Fruit fly (Drosophila melanogaster) whole organism, embryonic: ENCODE results near the gene CG31778.

Experiments
- Atf6 ChIP-seq: fragments of 200-800 bp; sonication (Bioruptor generic); IDR thresholded peaks from 2 replicates; pipeline ENCODE4 v1.3.6; 2022; ENCODE audit warnings: missing biosample characterization, missing genetic modification characterization
- CG10565 ChIP-seq: fragments of 200-800 bp; sonication (Bioruptor generic); optimal IDR thresholded peaks from 3 replicates; lab custom pipeline; 2016; ENCODE audit warnings: missing biosample characterization, mild to moderate bottlenecking, missing genetic modification characterization
- CG10654 ChIP-seq: fragments of 200-800 bp; sonication (Bioruptor generic); optimal IDR thresholded peaks from 2 replicates; lab custom pipeline; 2016; ENCODE audit warnings: missing biosample characterization, missing genetic modification characterization
- CG11085 ChIP-seq: fragments of 200-800 bp; sonication (Bioruptor generic); IDR thresholded peaks from 2 replicates; pipeline ENCODE4 v1.3.6; 2022; ENCODE audit warnings: missing biosample characterization, missing genetic modification characterization
- CG12071 ChIP-seq: fragments of 200-800 bp; sonication (Bioruptor generic); optimal IDR thresholded peaks from 3 replicates; lab custom pipeline; 2018; ENCODE audit warnings: missing biosample characterization, mild to moderate bottlenecking, missing genetic modification characterization
- CG12219 ChIP-seq: fragments of 200-800 bp; sonication (Bioruptor generic); optimal IDR thresholded peaks from 3 replicates; lab custom pipeline; 2018; ENCODE audit warnings: missing biosample characterization, mild to moderate bottlenecking, missing genetic modification characterization
- CG12769 ChIP-seq: fragments of 200-800 bp; sonication (Bioruptor generic); optimal IDR thresholded peaks from 2 replicates; lab custom pipeline; 2019; ENCODE audit warnings: missing biosample characterization, mild to moderate bottlenecking, missing genetic modification characterization, moderate library complexity
- CG13624 ChIP-seq: fragments of 200-800 bp; sonication (Bioruptor generic); optimal IDR thresholded peaks from 2 replicates; lab custom pipeline; 2016; ENCODE audit warnings: missing biosample characterization, missing genetic modification characterization
- CG15601 ChIP-seq: fragments of 200-800 bp; sonication (Bioruptor generic); optimal IDR thresholded peaks from 3 replicates; lab custom pipeline; 2019; ENCODE audit warnings: missing biosample characterization, mild to moderate bottlenecking, missing genetic modification characterization, moderate library complexity
- CG1603 ChIP-seq: fragments of 200-800 bp; sonication (Bioruptor generic); optimal IDR thresholded peaks from 2 replicates; lab custom pipeline; 2019; ENCODE audit warnings: missing biosample characterization, mild to moderate bottlenecking, missing genetic modification characterization, moderate library complexity
- CG18599 ChIP-seq: fragments of 200-800 bp; sonication (Bioruptor generic); optimal IDR thresholded peaks from 3 replicates; lab custom pipeline; 2017; ENCODE audit warnings: missing biosample characterization, missing genetic modification characterization, mild to moderate bottlenecking, moderate library complexity, missing genetic modification reagents
- CG32767 ChIP-seq: fragments of 200-800 bp; sonication (Bioruptor generic); IDR thresholded peaks from 2 replicates; pipeline ENCODE4 v1.3.6; 2022; ENCODE audit warnings: missing biosample characterization, missing genetic modification characterization
- CG33213 ChIP-seq: fragments of 200-800 bp; sonication (Bioruptor generic); optimal IDR thresholded peaks from 3 replicates; lab custom pipeline; 2016; ENCODE audit warnings: missing biosample characterization, missing genetic modification characterization
- CG7372 ChIP-seq: fragments of 200-800 bp; sonication (Bioruptor generic); IDR thresholded peaks from 2 replicates; pipeline ENCODE4 v1.3.6; 2022; ENCODE audit warnings: missing biosample characterization, missing genetic modification characterization
- CG7987 ChIP-seq: fragments of 200-800 bp; sonication (Bioruptor generic); optimal IDR thresholded peaks from 2 replicates; lab custom pipeline; 2018; ENCODE audit warnings: missing biosample characterization, mild to moderate bottlenecking, missing genetic modification characterization, moderate library complexity
- CG8290 ChIP-seq, 3 experiments: fragments of 200-800 bp; sonication (Bioruptor generic); optimal IDR thresholded peaks; 2 replicates each; lab custom pipeline; 2016 to 2019; ENCODE audit warnings: missing biosample characterization in 3 of 3, missing genetic modification characterization in 3 of 3, mild to moderate bottlenecking in 2 of 3, moderate library complexity in 1 of 3
- CTCF ChIP-seq: fragments of 200-800 bp; sonication (Bioruptor generic); optimal IDR thresholded peaks from 2 replicates; lab custom pipeline; 2017; ENCODE audit warnings: missing biosample characterization, mild to moderate bottlenecking, missing genetic modification characterization, moderate library complexity
- CoRest ChIP-seq: fragments of 200-800 bp; sonication (Bioruptor generic); optimal IDR thresholded peaks from 3 replicates; lab custom pipeline; 2018; ENCODE audit warnings: missing biosample characterization, mild to moderate bottlenecking, missing genetic modification characterization, moderate library complexity
- CrebB ChIP-seq: fragments of 200-800 bp; sonication (Bioruptor generic); optimal IDR thresholded peaks from 3 replicates; lab custom pipeline; 2018; ENCODE audit warnings: missing biosample characterization, mild to moderate bottlenecking, missing genetic modification characterization
- Dad ChIP-seq: fragments of 200-800 bp; sonication (Bioruptor generic); optimal IDR thresholded peaks from 3 replicates; lab custom pipeline; 2016; ENCODE audit warnings: missing biosample characterization, missing genetic modification characterization
- E2f2 ChIP-seq: fragments of 200-800 bp; sonication (Bioruptor generic); IDR thresholded peaks from 2 replicates; pipeline ENCODE4 v1.3.6; 2022; ENCODE audit warnings: missing biosample characterization, missing genetic modification characterization
- Fer2 ChIP-seq: fragments of 200-800 bp; sonication (Bioruptor generic); optimal IDR thresholded peaks from 2 replicates; lab custom pipeline; 2018; ENCODE audit warnings: missing biosample characterization, mild to moderate bottlenecking, missing genetic modification characterization, moderate library complexity
- Fer3 ChIP-seq: fragments of 200-800 bp; sonication (Bioruptor generic); optimal IDR thresholded peaks from 2 replicates; lab custom pipeline; 2018; ENCODE audit warnings: missing biosample characterization, mild to moderate bottlenecking, missing genetic modification characterization, moderate library complexity
- H2.0 ChIP-seq: fragments of 200-800 bp; sonication (Bioruptor generic); IDR thresholded peaks from 2 replicates; pipeline ENCODE4 v1.3.6; 2022; ENCODE audit warnings: missing biosample characterization, missing genetic modification characterization
- HHEX ChIP-seq: fragments of 200-800 bp; sonication (Bioruptor generic); optimal IDR thresholded peaks from 3 replicates; lab custom pipeline; 2017; ENCODE audit warnings: missing biosample characterization, mild to moderate bottlenecking, missing genetic modification characterization, missing genetic modification reagents
- Hand ChIP-seq: fragments of 200-800 bp; sonication (Bioruptor generic); optimal IDR thresholded peaks from 2 replicates; lab custom pipeline; 2017; ENCODE audit warnings: mild to moderate bottlenecking, missing biosample characterization, missing genetic modification reagents, missing genetic modification characterization
- Hsf ChIP-seq: fragments of 200-800 bp; sonication (Bioruptor generic); optimal IDR thresholded peaks from 3 replicates; lab custom pipeline; 2016; ENCODE audit warnings: missing biosample characterization, missing genetic modification characterization
- Med ChIP-seq: fragments of 200-800 bp; sonication (Bioruptor generic); peaks from one replicate; lab custom pipeline; 2016; ENCODE audit warnings: missing biosample characterization, missing genetic modification characterization, mild to moderate bottlenecking, inconsistent platforms, moderate library complexity
- Meics ChIP-seq: fragments of 200-800 bp; sonication (Bioruptor generic); optimal IDR thresholded peaks from 2 replicates; lab custom pipeline; 2017; ENCODE audit warnings: missing biosample characterization, mild to moderate bottlenecking, missing genetic modification characterization
- Oli ChIP-seq: fragments of 200-800 bp; sonication (Bioruptor generic); optimal IDR thresholded peaks from 2 replicates; lab custom pipeline; 2018; ENCODE audit warnings: missing biosample characterization, mild to moderate bottlenecking, missing genetic modification characterization, moderate library complexity
- PHDP ChIP-seq: fragments of 200-800 bp; sonication (Bioruptor generic); optimal IDR thresholded peaks from 3 replicates; lab custom pipeline; 2018; ENCODE audit warnings: missing biosample characterization, mild to moderate bottlenecking, missing genetic modification characterization, moderate library complexity
- Ptx1 ChIP-seq: fragments of 200-800 bp; sonication (Bioruptor generic); IDR thresholded peaks from 2 replicates; pipeline ENCODE4 v1.3.6; 2022; ENCODE audit warnings: missing biosample characterization, missing genetic modification characterization
- Ssrp ChIP-seq: fragments of 200-800 bp; sonication (Bioruptor generic); optimal IDR thresholded peaks from 2 replicates; lab custom pipeline; 2018; ENCODE audit warnings: missing biosample characterization, mild to moderate bottlenecking, missing genetic modification characterization, moderate library complexity
- Xrp1 ChIP-seq: fragments of 200-800 bp; sonication (Bioruptor generic); IDR thresholded peaks from 2 replicates; pipeline ENCODE4 v1.3.6; 2022; ENCODE audit warnings: missing biosample characterization, missing genetic modification characterization
- bcd ChIP-seq: fragments of 200-800 bp; sonication (Bioruptor generic); optimal IDR thresholded peaks from 2 replicates; lab custom pipeline; 2017; ENCODE audit warnings: missing biosample characterization, mild to moderate bottlenecking, missing genetic modification characterization
- chif ChIP-seq, 2 experiments: fragments of 200-800 bp; sonication (Bioruptor generic); optimal IDR thresholded peaks; 3 replicates each; lab custom pipeline; 2016; ENCODE audit warnings: missing biosample characterization in 2 of 2, missing genetic modification characterization in 2 of 2
- crp ChIP-seq, 2 experiments: fragments of 200-800 bp; sonication (Bioruptor generic); optimal IDR thresholded peaks; 2 replicates in 1 of 2; 3 replicates in 1 of 2; lab custom pipeline; 2017; ENCODE audit warnings: missing biosample characterization in 2 of 2, missing genetic modification characterization in 2 of 2, mild to moderate bottlenecking in 1 of 2, moderate library complexity in 1 of 2
- da ChIP-seq: fragments of 200-800 bp; sonication (Bioruptor generic); optimal IDR thresholded peaks from 2 replicates; lab custom pipeline; 2016; ENCODE audit warnings: missing biosample characterization, missing genetic modification characterization
- dysf ChIP-seq: fragments of 200-800 bp; sonication (Bioruptor generic); IDR thresholded peaks from 3 replicates; pipeline ENCODE4 v1.3.6; 2022; ENCODE audit warnings: missing biosample characterization, missing genetic modification characterization
- fd96Cb ChIP-seq: fragments of 200-800 bp; sonication (Bioruptor generic); optimal IDR thresholded peaks from 2 replicates; lab custom pipeline; 2018; ENCODE audit warnings: missing biosample characterization, mild to moderate bottlenecking, missing genetic modification characterization, moderate library complexity
- lilli ChIP-seq: fragments of 200-800 bp; sonication (Bioruptor generic); optimal IDR thresholded peaks from 3 replicates; lab custom pipeline; 2016; ENCODE audit warnings: missing biosample characterization, missing genetic modification characterization
- mam ChIP-seq: fragments of 200-800 bp; sonication (Bioruptor generic); optimal IDR thresholded peaks from 3 replicates; lab custom pipeline; 2016; ENCODE audit warnings: missing biosample characterization, missing genetic modification characterization
- org-1 ChIP-seq: fragments of 200-800 bp; sonication (Bioruptor generic); optimal IDR thresholded peaks from 2 replicates; lab custom pipeline; 2017; ENCODE audit warnings: missing biosample characterization, missing genetic modification characterization
- slou ChIP-seq: fragments of 200-800 bp; sonication (Bioruptor generic); optimal IDR thresholded peaks from 3 replicates; lab custom pipeline; 2016; ENCODE audit warnings: missing biosample characterization, missing genetic modification characterization
- so ChIP-seq: fragments of 200-800 bp; sonication (Bioruptor generic); IDR thresholded peaks from 3 replicates; pipeline ENCODE4 v1.3.6; 2022; ENCODE audit warnings: missing biosample characterization, missing genetic modification characterization
- stwl ChIP-seq: fragments of 200-800 bp; sonication (Bioruptor generic); optimal IDR thresholded peaks from 3 replicates; lab custom pipeline; 2018; ENCODE audit warnings: missing biosample characterization, mild to moderate bottlenecking, missing genetic modification characterization, moderate library complexity
- sug ChIP-seq: fragments of 200-800 bp; optimal IDR thresholded peaks from 2 replicates; lab custom pipeline; 2019; ENCODE audit warnings: missing biosample characterization, mild to moderate bottlenecking, missing genetic modification characterization, moderate library complexity
- usp ChIP-seq: fragments of >200 bp; optimal IDR thresholded peaks from 2 replicates; lab custom pipeline; 2017; ENCODE audit warnings: missing biosample characterization, missing genetic modification characterization
- zen ChIP-seq: fragments of 200-800 bp; sonication (Bioruptor generic); optimal IDR thresholded peaks from 3 replicates; lab custom pipeline; 2018; ENCODE audit warnings: missing biosample characterization, mild to moderate bottlenecking, missing genetic modification characterization, moderate library complexity
- zf30C ChIP-seq: fragments of 200-800 bp; sonication (Bioruptor generic); optimal IDR thresholded peaks from 3 replicates; lab custom pipeline; 2018; ENCODE audit warnings: missing biosample characterization, mild to moderate bottlenecking, missing genetic modification characterization

Gene CG31778

dm6 chr2L:3719414-3719959, 14.2 kb upstream of the CG31778 start (continued):
- TF ChIP-seq Meics (GFP tag; lab: Kevin White, UChicago): peak; percentile 53
- TF ChIP-seq CG11085 (GFP tag; lab: Robert Waterston, UW): no peak
- no peak for TF ChIP-seq stwl (tag; lab: Kevin White, UChicago)
- peak; percentile 86 for TF ChIP-seq Med (GFP tag; lab: Kevin White, UChicago)
- TF ChIP-seq da (GFP tag; lab: Kevin White, UChicago): no peak
- TF ChIP-seq Hsf (GFP tag; lab: Kevin White, UChicago): peak; percentile 3
- 0 out of 3 replicates have a peak, but pooled peaks have one; percentile 33 for TF ChIP-seq so (GFP tag; lab: Robert Waterston, UW)
- TF ChIP-seq usp: no peak
- no peak for TF ChIP-seq CG1603 (tag; lab: Kevin White, UChicago)
- no peak for TF ChIP-seq CrebB
- peak; percentile 70 for TF ChIP-seq Atf6
- TF ChIP-seq CG15601 (tag; lab: Kevin White, UChicago): no peak
- peak; percentile 36 for TF ChIP-seq PHDP (tag; lab: Kevin White, UChicago)
- no peak for TF ChIP-seq Dad (GFP tag; lab: Kevin White, UChicago)
- TF ChIP-seq chif (GFP tag; optimal IDR thresholded peaks at IDR 0.05; lab: Kevin White, UChicago): no peak
- TF ChIP-seq CG12769 (tag; lab: Kevin White, UChicago): peak; percentile 48
- TF ChIP-seq CG7987 (GFP tag; lab: Kevin White, UChicago): no peak
- no peak for TF ChIP-seq crp (GFP tag; optimal IDR thresholded peaks at IDR 0.05; lab: Kevin White, UChicago)
- no peak for TF ChIP-seq CG10565 (GFP tag; lab: Kevin White, UChicago)
- no peak for TF ChIP-seq CG7372 (GFP tag; lab: Robert Waterston, UW)
- TF ChIP-seq CG32767 (GFP tag; lab: Robert Waterston, UW): no peak
- TF ChIP-seq CG8290 (GFP tag; optimal IDR thresholded peaks at IDR 0.05; lab: Kevin White, UChicago): no peak
- TF ChIP-seq CG8290 (tag; optimal IDR thresholded peaks at IDR 0.05; lab: Kevin White, UChicago): no peak
- TF ChIP-seq Xrp1 (GFP tag; lab: Robert Waterston, UW): 0 out of 2 replicates have a peak, but pooled peaks have one; percentile 21
- TF ChIP-seq mam (GFP tag; lab: Kevin White, UChicago): peak; percentile 6
- TF ChIP-seq lilli (GFP tag; lab: Kevin White, UChicago): peak; percentile 23
- peak; percentile 1 for TF ChIP-seq bcd (GFP tag; lab: Kevin White, UChicago)
- TF ChIP-seq zen (tag; lab: Kevin White, UChicago): no peak
- TF ChIP-seq slou (GFP tag; lab: Kevin White, UChicago): no peak
- TF ChIP-seq CG33213 (GFP tag; lab: Kevin White, UChicago): no peak
- peak; percentile 0 for TF ChIP-seq org-1 (GFP tag; lab: Kevin White, UChicago)
- TF ChIP-seq CG12219 (GFP tag; lab: Kevin White, UChicago): peak; percentile 21
- TF ChIP-seq CG12071 (GFP tag; lab: Kevin White, UChicago): peak; percentile 23
- TF ChIP-seq H2.0 (GFP tag; lab: Robert Waterston, UW): 0 out of 2 replicates have a peak, but pooled peaks have one; percentile 16
- peak; percentile 37; the same call in 1 of the 2 replicates for TF ChIP-seq Ptx1
- peak; percentile 30 for TF ChIP-seq sug (tag; lab: Kevin White, UChicago)
- TF ChIP-seq CTCF: peak; percentile 35
- TF ChIP-seq CG13624 (GFP tag; lab: Kevin White, UChicago): no peak
- peak; percentile 30 for TF ChIP-seq HHEX (GFP tag; lab: Kevin White, UChicago)
- TF ChIP-seq CG10654 (GFP tag; lab: Kevin White, UChicago): peak; percentile 8
- TF ChIP-seq zf30C (GFP tag; lab: Kevin White, UChicago): no peak
- peak; percentile 27 for TF ChIP-seq Fer3
- TF ChIP-seq CoRest (tag; lab: Kevin White, UChicago): peak; percentile 41
- peak; percentile 22; the same call in 1 of the 3 replicates for TF ChIP-seq dysf (GFP tag; lab: Robert Waterston, UW)
- TF ChIP-seq Hand (GFP tag; lab: Kevin White, UChicago): no peak
- TF ChIP-seq E2f2 (GFP tag; lab: Robert Waterston, UW): peak; percentile 16; the same call in 1 of the 2 replicates
- peak; percentile 26 for TF ChIP-seq fd96Cb (tag; lab: Kevin White, UChicago)
- TF ChIP-seq Ssrp (tag; lab: Kevin White, UChicago): peak; percentile 7
- TF ChIP-seq Oli: peak; percentile 41
- no peak for TF ChIP-seq Fer2
- TF ChIP-seq CG18599 (GFP tag; lab: Kevin White, UChicago): peak; percentile 57
